Worm (Caenorhabditis elegans) whole organism, L2 larva: ENCODE data around the gene T09A5.5.

Experiments used
- R02D3.7 ChIP-seq: fragments of 150-350 bp; optimal IDR thresholded peaks from 2 replicates; lab custom pipeline; 2014; ENCODE audit warnings: missing biosample characterization, missing genetic modification characterization
- ZK546.5 ChIP-seq: sonication (generic microtip); optimal IDR thresholded peaks from 2 replicates; lab custom pipeline; 2017; ENCODE audit warnings: missing biosample characterization, missing genetic modification characterization
- ama-1 ChIP-seq: fragments of 150-350 bp; optimal IDR thresholded peaks from 2 replicates; lab custom pipeline; 2018; ENCODE audit warnings: inconsistent platforms
- ceh-16 ChIP-seq: fragments of 150-350 bp; optimal IDR thresholded peaks from 2 replicates; lab custom pipeline; 2014; ENCODE audit warnings: missing biosample characterization, missing genetic modification characterization
- gmeb-1 ChIP-seq: fragments of 150-350 bp; optimal IDR thresholded peaks from 2 replicates; lab custom pipeline; 2014; ENCODE audit warnings: missing biosample characterization, missing genetic modification characterization
- nhr-10 ChIP-seq: sonication (generic microtip); optimal IDR thresholded peaks from 2 replicates; lab custom pipeline; 2017; ENCODE audit warnings: missing biosample characterization, missing genetic modification characterization
- nhr-12 ChIP-seq: fragments of 150-350 bp; optimal IDR thresholded peaks from 2 replicates; lab custom pipeline; 2014; ENCODE audit warnings: missing biosample characterization, missing genetic modification characterization
- nhr-25 ChIP-seq: fragments of 150-350 bp; sonication (generic microtip); optimal IDR thresholded peaks from 3 replicates; lab custom pipeline; 2014; ENCODE audit warnings: missing biosample characterization, missing genetic modification characterization
- peb-1 ChIP-seq: fragments of 150-350 bp; optimal IDR thresholded peaks from 2 replicates; lab custom pipeline; 2014; ENCODE audit warnings: missing biosample characterization, missing genetic modification characterization
- unc-55 ChIP-seq: fragments of 150-350 bp; sonication (generic microtip); optimal IDR thresholded peaks from 3 replicates; lab custom pipeline; 2014; ENCODE audit warnings: missing biosample characterization, missing genetic modification reagents, missing genetic modification characterization
- unc-62 ChIP-seq: fragments of 150-350 bp; optimal IDR thresholded peaks from 2 replicates; lab custom pipeline; 2014; ENCODE audit warnings: missing biosample characterization, missing genetic modification reagents, missing genetic modification characterization
- zag-1 ChIP-seq: fragments of 150-350 bp; optimal IDR thresholded peaks from 2 replicates; lab custom pipeline; 2014; ENCODE audit warnings: missing biosample characterization, missing genetic modification characterization
- ztf-1 ChIP-seq: fragments of 200-800 bp; sonication (Bioruptor generic); conservative IDR thresholded peaks from 2 replicates; pipeline ENCODE4 v1.3.6; 2022; ENCODE audit warnings: missing genetic modification characterization, missing compliant biosample characterization

DNA sequence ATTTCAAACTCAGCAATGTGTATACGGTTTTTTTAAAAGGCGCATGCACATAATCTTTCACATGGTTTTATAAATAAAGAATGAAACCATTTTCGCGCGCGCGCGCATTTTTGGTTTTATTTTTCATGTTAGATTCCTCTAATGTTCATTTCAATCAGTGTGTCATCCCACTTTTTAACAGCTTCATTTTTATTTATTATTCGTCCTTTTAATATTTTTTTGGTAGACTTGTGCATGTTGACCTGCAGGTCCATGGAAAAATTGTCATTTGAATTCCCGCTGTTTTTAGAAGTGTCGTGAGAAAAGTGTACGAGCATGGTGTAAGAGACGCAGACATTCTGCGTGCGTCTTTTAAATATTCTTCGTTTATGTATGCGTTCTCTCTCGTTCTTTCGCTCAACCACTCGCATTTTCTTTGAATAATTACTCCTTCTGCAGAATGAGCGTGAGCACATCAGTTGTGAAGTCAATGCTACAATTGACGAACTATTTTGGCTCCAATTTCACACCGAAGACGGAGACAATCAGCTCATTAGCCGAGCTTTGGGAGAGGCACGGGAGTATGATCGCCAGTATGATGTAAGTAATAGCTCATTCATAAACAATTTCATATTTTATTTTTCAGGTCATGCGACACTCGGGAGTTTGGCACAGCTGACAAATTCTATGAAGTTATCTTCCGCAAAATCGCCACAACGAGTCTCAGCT lies 6.8 kb upstream of the T09A5.5 start, which contains the start of gene lin-5:
- TF ChIP-seq ceh-16 (tag; lab: Kevin White, UChicago) (no peak), peb-1 (tag; lab: Kevin White, UChicago) (no peak), nhr-25 (tag; lab: Kevin White, UChicago) (no peak), R02D3.7 (tag; lab: Kevin White, UChicago) (no peak), zag-1 (no peak), ztf-1 (GFP tag; lab: Robert Waterston, UW) (no peak), ZK546.5 (no peak), gmeb-1 (tag; lab: Kevin White, UChicago) (peak; percentile 71), unc-62 (GFP tag; lab: Kevin White, UChicago) (no peak), nhr-12 (tag; lab: Kevin White, UChicago) (no peak), nhr-10 (tag; lab: Kevin White, UChicago) (no peak), unc-55 (GFP tag; lab: Kevin White, UChicago) (peak; percentile 89), ama-1 (lab: Kevin White, UChicago) (no peak)
